Worm (Caenorhabditis elegans) whole organism, L1 larva: ENCODE measurements around the gene clec-61.

ENCODE experiments used
- C04F5.9 ChIP-seq: sonication (generic microtip); optimal IDR thresholded peaks from 2 replicates; lab custom pipeline; 2016; ENCODE audit warnings: missing genetic modification characterization, missing compliant biosample characterization
- C16A3.4 ChIP-seq: fragments of 150-350 bp; optimal IDR thresholded peaks from 2 replicates; lab custom pipeline; 2014; ENCODE audit warnings: missing biosample characterization, missing genetic modification characterization
- C34B4.2 ChIP-seq: sonication (generic microtip); optimal IDR thresholded peaks from 2 replicates; lab custom pipeline; 2017; ENCODE audit warnings: mild to moderate bottlenecking, missing genetic modification characterization, missing compliant biosample characterization
- F16B12.6 ChIP-seq: fragments of 150-350 bp; optimal IDR thresholded peaks from 2 replicates; lab custom pipeline; 2014; ENCODE audit warnings: missing biosample characterization, missing genetic modification characterization
- Y116A8C.19 ChIP-seq: sonication (generic microtip); optimal IDR thresholded peaks from 2 replicates; lab custom pipeline; 2016; ENCODE audit warnings: missing compliant biosample characterization, missing genetic modification characterization, borderline replicate concordance
- aha-1 ChIP-seq: fragments of 150-350 bp; optimal IDR thresholded peaks from 2 replicates; lab custom pipeline; 2014; ENCODE audit warnings: missing biosample characterization, missing genetic modification characterization
- alr-1 ChIP-seq: fragments of 200-800 bp; sonication (Bioruptor generic); optimal IDR thresholded peaks from 2 replicates; lab custom pipeline; 2018; ENCODE audit warnings: borderline replicate concordance, mild to moderate bottlenecking, missing genetic modification characterization, missing compliant biosample characterization
- aly-2 ChIP-seq: fragments of 150-350 bp; optimal IDR thresholded peaks from 2 replicates; lab custom pipeline; 2014; ENCODE audit warnings: missing biosample characterization, missing genetic modification characterization
- ama-1 ChIP-seq: fragments of 150-350 bp; optimal IDR thresholded peaks from 2 replicates; lab custom pipeline; 2014
- ceh-63 ChIP-seq: fragments of 200-800 bp; sonication (Bioruptor generic); optimal IDR thresholded peaks from 2 replicates; lab custom pipeline; 2018; ENCODE audit warnings: mild to moderate bottlenecking, missing genetic modification characterization, missing compliant biosample characterization
- ceh-8 ChIP-seq: fragments of 200-800 bp; sonication (Bioruptor generic); optimal IDR thresholded peaks from 2 replicates; lab custom pipeline; 2018; ENCODE audit warnings: mild to moderate bottlenecking, missing genetic modification characterization, moderate library complexity, missing compliant biosample characterization
- ces-1 ChIP-seq: fragments of 150-350 bp; optimal IDR thresholded peaks from 2 replicates; lab custom pipeline; 2014; ENCODE audit warnings: missing biosample characterization, missing genetic modification reagents, missing genetic modification characterization
- dpl-1 ChIP-seq, 3 experiments: fragments of 150-350 bp in 2 of 3; sonication (generic microtip) in 1 of 3; optimal IDR thresholded peaks; 2 replicates each; lab custom pipeline; 2014 to 2017; ENCODE audit warnings: missing biosample characterization in 3 of 3, missing genetic modification characterization in 3 of 3, missing genetic modification reagents in 3 of 3
- dsc-1 ChIP-seq: sonication (generic microtip); optimal IDR thresholded peaks from 2 replicates; lab custom pipeline; 2016; ENCODE audit warnings: mild to moderate bottlenecking, missing genetic modification characterization, missing compliant biosample characterization
- efl-1 ChIP-seq, 4 experiments: fragments of 150-350 bp; optimal IDR thresholded peaks in 3 of 4; peaks in 1 of 4; 1 replicate in 1 of 4; 2 replicates in 3 of 4; lab custom pipeline; 2014; ENCODE audit warnings: missing biosample characterization in 2 of 4, missing genetic modification characterization in 2 of 4, missing genetic modification reagents in 2 of 4
- elt-3 ChIP-seq, 6 experiments: fragments of 150-350 bp in 1 of 6; sonication (generic microtip); optimal IDR thresholded peaks; 2 replicates each; lab custom pipeline; 2017 to 2018; ENCODE audit warnings: missing biosample characterization in 6 of 6, missing genetic modification characterization in 6 of 6, inconsistent platforms in 1 of 6
- fkh-4 ChIP-seq: sonication (generic microtip); optimal IDR thresholded peaks from 2 replicates; lab custom pipeline; 2016; ENCODE audit warnings: missing compliant biosample characterization, missing genetic modification characterization, borderline replicate concordance
- fkh-8 ChIP-seq: sonication (generic microtip); optimal IDR thresholded peaks from 2 replicates; lab custom pipeline; 2016; ENCODE audit warnings: mild to moderate bottlenecking, missing genetic modification characterization, missing compliant biosample characterization
- fos-1 ChIP-seq: fragments of 150-350 bp; optimal IDR thresholded peaks from 2 replicates; lab custom pipeline; 2014; ENCODE audit warnings: missing biosample characterization, missing genetic modification characterization
- hlh-4 ChIP-seq: sonication (generic microtip); optimal IDR thresholded peaks from 2 replicates; lab custom pipeline; 2016; ENCODE audit warnings: mild to moderate bottlenecking, missing genetic modification characterization, missing compliant biosample characterization
- irx-1 ChIP-seq: sonication (generic microtip); optimal IDR thresholded peaks from 2 replicates; lab custom pipeline; 2016; ENCODE audit warnings: missing genetic modification characterization, missing compliant biosample characterization
- jun-1 ChIP-seq: fragments of 150-350 bp; optimal IDR thresholded peaks from 2 replicates; lab custom pipeline; 2014; ENCODE audit warnings: missing biosample characterization, missing genetic modification reagents, missing genetic modification characterization
- lin-13 ChIP-seq: fragments of 150-350 bp; optimal IDR thresholded peaks from 2 replicates; lab custom pipeline; 2014; ENCODE audit warnings: missing biosample characterization, missing genetic modification reagents, missing genetic modification characterization
- lin-14 ChIP-seq: fragments of 200-800 bp; sonication (Bioruptor generic); optimal IDR thresholded peaks from 2 replicates; lab custom pipeline; 2018; ENCODE audit warnings: mild to moderate bottlenecking, missing genetic modification characterization, moderate library complexity, missing compliant biosample characterization
- lin-35 ChIP-seq, 2 experiments: fragments of 150-350 bp; optimal IDR thresholded peaks; 2 replicates each; lab custom pipeline; 2014; ENCODE audit warnings: missing biosample characterization in 2 of 2, missing genetic modification characterization in 2 of 2, missing genetic modification reagents in 2 of 2
- lin-39 ChIP-seq: fragments of 150-350 bp; optimal IDR thresholded peaks from 2 replicates; lab custom pipeline; 2014; ENCODE audit warnings: missing biosample characterization, missing genetic modification reagents, missing genetic modification characterization
- lsy-2 ChIP-seq, 2 experiments: fragments of 150-350 bp; optimal IDR thresholded peaks; 2 replicates each; lab custom pipeline; 2014; ENCODE audit warnings: missing biosample characterization in 2 of 2, missing genetic modification characterization in 2 of 2
- mab-9 ChIP-seq: fragments of 200-800 bp; sonication (Bioruptor generic); IDR thresholded peaks from 2 replicates; pipeline ENCODE4 v1.3.6; 2022; ENCODE audit warnings: missing genetic modification reagents, missing genetic modification characterization, missing compliant biosample characterization
- nhr-12 ChIP-seq: sonication (generic microtip); optimal IDR thresholded peaks from 2 replicates; lab custom pipeline; 2017; ENCODE audit warnings: missing biosample characterization, missing genetic modification characterization
- nhr-19 ChIP-seq: fragments of 200-800 bp; sonication (Bioruptor generic); conservative IDR thresholded peaks from 2 replicates; pipeline ENCODE4 v1.3.6; 2022; ENCODE audit warnings: missing genetic modification characterization, missing compliant biosample characterization
- nhr-20 ChIP-seq: sonication (generic microtip); optimal IDR thresholded peaks from 2 replicates; lab custom pipeline; 2016; ENCODE audit warnings: mild to moderate bottlenecking, missing genetic modification characterization, missing compliant biosample characterization
- nhr-47 ChIP-seq: sonication (generic microtip); optimal IDR thresholded peaks from 2 replicates; lab custom pipeline; 2016; ENCODE audit warnings: mild to moderate bottlenecking, missing genetic modification characterization, moderate library complexity, missing compliant biosample characterization
- nhr-71 ChIP-seq: sonication (generic microtip); optimal IDR thresholded peaks from 2 replicates; lab custom pipeline; 2016; ENCODE audit warnings: mild to moderate bottlenecking, missing genetic modification characterization, moderate library complexity, missing compliant biosample characterization
- nhr-76 ChIP-seq: sonication (generic microtip); optimal IDR thresholded peaks from 2 replicates; lab custom pipeline; 2017; ENCODE audit warnings: missing biosample characterization, missing genetic modification characterization
- nhr-77 ChIP-seq: fragments of 150-350 bp; optimal IDR thresholded peaks from 2 replicates; lab custom pipeline; 2014; ENCODE audit warnings: missing biosample characterization, missing genetic modification characterization
- nhr-85 ChIP-seq: sonication (generic microtip); peaks from one replicate; lab custom pipeline; 2016; ENCODE audit warnings: missing genetic modification characterization, inconsistent platforms, missing compliant biosample characterization
- pag-3 ChIP-seq: sonication (generic microtip); optimal IDR thresholded peaks from 2 replicates; lab custom pipeline; 2017; ENCODE audit warnings: missing genetic modification characterization, mild to moderate bottlenecking, missing compliant biosample characterization, antibody characterized with exemption, borderline replicate concordance; ENCODE audit not compliant: insufficient read depth
- pax-3 ChIP-seq: fragments of 200-800 bp; sonication (Bioruptor generic); optimal IDR thresholded peaks from 2 replicates; lab custom pipeline; 2018; ENCODE audit warnings: mild to moderate bottlenecking, missing genetic modification characterization, moderate library complexity, missing compliant biosample characterization
- pqm-1 ChIP-seq: sonication (generic microtip); optimal IDR thresholded peaks from 3 replicates; lab custom pipeline; 2017; ENCODE audit warnings: missing biosample characterization, missing genetic modification characterization
- rnt-1 ChIP-seq: sonication (generic microtip); optimal IDR thresholded peaks from 2 replicates; lab custom pipeline; 2016; ENCODE audit warnings: mild to moderate bottlenecking, missing genetic modification characterization, moderate library complexity, missing compliant biosample characterization
- snu-23 ChIP-seq: sonication (generic microtip); optimal IDR thresholded peaks from 2 replicates; lab custom pipeline; 2016; ENCODE audit warnings: missing genetic modification characterization, missing compliant biosample characterization
- sox-4 ChIP-seq: sonication (generic microtip); optimal IDR thresholded peaks from 2 replicates; lab custom pipeline; 2016; ENCODE audit warnings: missing genetic modification characterization, missing compliant biosample characterization
- sup-37 ChIP-seq: fragments of 200-800 bp; sonication (Bioruptor generic); optimal IDR thresholded peaks from 2 replicates; lab custom pipeline; 2018; ENCODE audit warnings: mild to moderate bottlenecking, missing genetic modification characterization, missing compliant biosample characterization
- swsn-7 ChIP-seq: sonication (generic microtip); optimal IDR thresholded peaks from 2 replicates; lab custom pipeline; 2016; ENCODE audit warnings: missing genetic modification characterization, missing compliant biosample characterization
- tlp-1 ChIP-seq: fragments of 150-350 bp; optimal IDR thresholded peaks from 2 replicates; lab custom pipeline; 2014; ENCODE audit warnings: missing biosample characterization, missing genetic modification characterization
- unc-130 ChIP-seq: fragments of 150-350 bp; optimal IDR thresholded peaks from 2 replicates; lab custom pipeline; 2017; ENCODE audit warnings: missing biosample characterization, missing genetic modification characterization, inconsistent platforms
- unc-86 ChIP-seq: sonication (generic microtip); optimal IDR thresholded peaks from 2 replicates; lab custom pipeline; 2016; ENCODE audit warnings: missing genetic modification characterization, missing compliant biosample characterization
- unc-98 ChIP-seq: fragments of 200-800 bp; sonication (Bioruptor generic); IDR thresholded peaks from 2 replicates; pipeline ENCODE4 v1.3.6; 2022; ENCODE audit warnings: missing genetic modification characterization, missing compliant biosample characterization
- vab-15 ChIP-seq: sonication (generic microtip); optimal IDR thresholded peaks from 2 replicates; lab custom pipeline; 2017; ENCODE audit warnings: missing genotype, mild to moderate bottlenecking, missing genetic modification characterization, missing compliant biosample characterization
- zag-1 ChIP-seq: fragments of 150-350 bp; optimal IDR thresholded peaks from 2 replicates; lab custom pipeline; 2014; ENCODE audit warnings: missing biosample characterization, missing genetic modification characterization
- ztf-4 ChIP-seq: fragments of 150-350 bp; optimal IDR thresholded peaks from 2 replicates; lab custom pipeline; 2014; ENCODE audit warnings: missing biosample characterization, missing genetic modification characterization

clec-61 gene

DNA sequence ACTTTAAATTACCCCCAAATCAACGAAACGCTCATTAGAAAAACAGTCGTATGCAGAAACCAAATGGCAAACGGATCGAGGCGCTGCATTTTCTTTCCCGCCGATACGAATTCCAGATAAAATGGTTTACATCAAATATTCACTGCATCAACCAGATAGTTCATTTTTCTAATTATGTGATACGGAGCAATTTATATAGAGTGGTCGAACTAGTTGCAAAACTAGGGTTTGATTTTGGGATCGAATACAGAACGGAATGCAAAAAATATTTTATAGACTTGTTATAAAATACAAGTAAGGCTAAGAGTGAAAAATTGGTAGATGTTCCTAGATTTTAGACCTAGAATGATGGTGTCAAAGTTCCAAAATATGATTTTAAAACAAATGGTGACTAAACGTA lies 29.5 kb upstream of the clec-61 start:
- TF ChIP-seq efl-1 (optimal IDR thresholded peaks at IDR 0.05; lab: Kevin White, UChicago) (no peak), efl-1 (GFP tag; optimal IDR thresholded peaks at IDR 0.05 in 1 of 2; lab: Kevin White, UChicago) (peak in 1 of 2 experiments; percentile 63), nhr-47 (no peak), aly-2 (tag; lab: Kevin White, UChicago) (no peak), ceh-63 (GFP tag; lab: Kevin White, UChicago) (no peak)

DNA sequence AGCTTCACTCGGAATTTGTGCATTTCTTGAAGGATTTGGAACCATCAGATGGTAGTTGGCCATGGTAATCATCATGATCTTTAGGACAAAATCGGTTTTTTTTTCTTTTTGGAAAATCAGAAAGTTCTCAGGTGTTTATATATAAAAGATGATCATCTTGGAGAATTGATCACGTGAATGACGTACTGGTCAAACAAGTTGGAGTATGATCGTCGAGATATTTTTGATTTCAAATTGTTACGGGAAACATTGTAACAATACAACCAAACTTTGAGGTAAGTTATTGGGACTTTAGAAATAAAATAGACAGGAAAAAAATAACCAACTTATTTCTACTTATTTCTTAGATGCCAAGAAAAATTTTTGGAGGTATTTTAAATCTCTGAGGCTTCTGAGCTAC lies 28.7 kb upstream of the clec-61 start, which contains the start of gene F59B10.4:
F59B10.4 (minus strand) TSS at position 101 of the 400 bp plus-strand sequence.
- TF ChIP-seq efl-1 (optimal IDR thresholded peaks at IDR 0.05; lab: Kevin White, UChicago) (no peak), efl-1 (GFP tag; optimal IDR thresholded peaks at IDR 0.05 in 1 of 2; lab: Kevin White, UChicago) (no peak), pax-3 (tag; lab: Kevin White, UChicago) (no peak), alr-1 (tag; lab: Kevin White, UChicago) (no peak), nhr-20 (peak; percentile 8), ces-1 (GFP tag; lab: Kevin White, UChicago) (no peak), ceh-8 (GFP tag; lab: Kevin White, UChicago) (no peak), sox-4 (no peak), aha-1 (no peak), nhr-12 (no peak), snu-23 (peak; percentile 2), nhr-77 (no peak), fkh-4 (no peak), lin-35 (GFP tag; optimal IDR thresholded peaks at IDR 0.05; lab: Kevin White, UChicago) (no peak), sup-37 (no peak), dsc-1 (tag; lab: Kevin White, UChicago) (no peak), C04F5.9 (tag; lab: Kevin White, UChicago) (no peak), lin-13 (GFP tag; lab: Kevin White, UChicago) (no peak), F16B12.6 (tag; lab: Kevin White, UChicago) (no peak), ama-1 (no peak), pqm-1 (tag; lab: Kevin White, UChicago) (no peak), nhr-76 (tag; lab: Kevin White, UChicago) (no peak), C34B4.2 (tag; lab: Kevin White, UChicago) (no peak), rnt-1 (tag; lab: Kevin White, UChicago) (no peak), vab-15 (tag; lab: Kevin White, UChicago) (no peak), elt-3 (tag; optimal IDR thresholded peaks at IDR 0.05; lab: Kevin White, UChicago) (peak in 1 of 6 experiments; percentile 8), irx-1 (tag; lab: Kevin White, UChicago) (no peak), lin-14 (peak; percentile 15), dpl-1 (GFP tag; optimal IDR thresholded peaks at IDR 0.05; lab: Kevin White, UChicago) (no peak), unc-130 (tag; lab: Kevin White, UChicago) (no peak), mab-9 (GFP tag; lab: Robert Waterston, UW) (no peak), C16A3.4 (no peak), nhr-19 (GFP tag; lab: Robert Waterston, UW) (no peak), zag-1 (tag; lab: Kevin White, UChicago) (no peak), lsy-2 (tag; optimal IDR thresholded peaks at IDR 0.05; lab: Kevin White, UChicago) (no peak), lin-39 (tag; lab: Kevin White, UChicago) (no peak), fos-1 (tag; lab: Kevin White, UChicago) (no peak), ztf-4 (tag; lab: Kevin White, UChicago) (no peak), hlh-4 (no peak), tlp-1 (tag; lab: Kevin White, UChicago) (no peak), aly-2 (tag; lab: Kevin White, UChicago) (no peak), nhr-85 (tag; lab: Kevin White, UChicago) (peak; percentile 84), nhr-71 (peak; percentile 7), fkh-8 (tag; lab: Kevin White, UChicago) (no peak), swsn-7 (tag; lab: Kevin White, UChicago) (no peak), jun-1 (tag; lab: Kevin White, UChicago) (no peak), unc-98 (GFP tag; lab: Robert Waterston, UW) (no peak), pag-3 (tag; lab: Kevin White, UChicago) (no peak), Y116A8C.19 (no peak), unc-86 (tag; lab: Kevin White, UChicago) (no peak)
